Fruit fly (Drosophila melanogaster) whole organism, prepupa: ENCODE results near the gene CG31262.

Experiments
- Blimp-1 ChIP-seq: fragments of 200-800 bp; sonication (Bioruptor generic); optimal IDR thresholded peaks from 3 replicates; lab custom pipeline; 2017; ENCODE audit warnings: missing biosample characterization, missing genetic modification characterization, mild to moderate bottlenecking, moderate library complexity, missing genetic modification reagents
- CG10631 ChIP-seq: fragments of 200-800 bp; sonication (Bioruptor generic); optimal IDR thresholded peaks from 2 replicates; lab custom pipeline; 2016; ENCODE audit warnings: missing biosample characterization, missing genetic modification characterization
- CG10669 ChIP-seq: fragments of 200-800 bp; sonication (Bioruptor generic); optimal IDR thresholded peaks from 3 replicates; lab custom pipeline; 2018; ENCODE audit warnings: missing biosample characterization, mild to moderate bottlenecking, missing genetic modification characterization, moderate library complexity
- CG11902 ChIP-seq: fragments of 200-800 bp; sonication (Bioruptor generic); optimal IDR thresholded peaks from 3 replicates; lab custom pipeline; 2016; ENCODE audit warnings: missing biosample characterization, missing genetic modification characterization
- CG15336 ChIP-seq: fragments of 200-800 bp; sonication (Bioruptor generic); IDR thresholded peaks from 2 replicates; pipeline ENCODE4 v1.3.6; 2022; ENCODE audit warnings: missing biosample characterization, missing genetic modification characterization
- CG1621 ChIP-seq: fragments of 200-800 bp; sonication (Bioruptor generic); optimal IDR thresholded peaks from 3 replicates; lab custom pipeline; 2018; ENCODE audit warnings: missing biosample characterization, mild to moderate bottlenecking, missing genetic modification characterization
- CG3032 ChIP-seq: fragments of 200-800 bp; optimal IDR thresholded peaks from 2 replicates; lab custom pipeline; 2019; ENCODE audit warnings: missing biosample characterization, mild to moderate bottlenecking, missing genetic modification characterization, moderate library complexity
- CG32006 ChIP-seq: fragments of 200-800 bp; sonication (Bioruptor generic); optimal IDR thresholded peaks from 3 replicates; lab custom pipeline; 2017; ENCODE audit warnings: missing biosample characterization, mild to moderate bottlenecking, missing genetic modification characterization
- CG34406 ChIP-seq: fragments of 200-800 bp; sonication (Bioruptor generic); optimal IDR thresholded peaks from 3 replicates; lab custom pipeline; 2016; ENCODE audit warnings: missing biosample characterization, missing genetic modification characterization
- CG3919 ChIP-seq: fragments of 200-800 bp; sonication (Bioruptor generic); optimal IDR thresholded peaks from 3 replicates; lab custom pipeline; 2016; ENCODE audit warnings: missing biosample characterization, missing genetic modification characterization
- CG6163 ChIP-seq: fragments of 200-800 bp; sonication (Bioruptor generic); IDR thresholded peaks from 3 replicates; pipeline ENCODE4 v1.3.6; 2022; ENCODE audit warnings: missing biosample characterization, missing genetic modification characterization
- CG6276 ChIP-seq: fragments of 200-800 bp; sonication (Bioruptor generic); optimal IDR thresholded peaks from 2 replicates; lab custom pipeline; 2017; ENCODE audit warnings: missing biosample characterization, mild to moderate bottlenecking, missing genetic modification characterization
- CG7368 ChIP-seq: fragments of 200-800 bp; sonication (Bioruptor generic); optimal IDR thresholded peaks from 3 replicates; lab custom pipeline; 2016; ENCODE audit warnings: missing biosample characterization, missing genetic modification characterization
- CG8119 ChIP-seq: fragments of 200-800 bp; sonication (Bioruptor generic); IDR thresholded peaks from 3 replicates; pipeline ENCODE4 v1.3.6; 2022; ENCODE audit warnings: missing biosample characterization, missing genetic modification characterization
- CG8319 ChIP-seq: fragments of 200-800 bp; sonication (Bioruptor generic); optimal IDR thresholded peaks from 3 replicates; lab custom pipeline; 2016; ENCODE audit warnings: missing biosample characterization, missing genetic modification characterization
- CG8632 ChIP-seq: fragments of 200-800 bp; sonication (Bioruptor generic); optimal IDR thresholded peaks from 3 replicates; lab custom pipeline; 2016; ENCODE audit warnings: missing biosample characterization, missing genetic modification characterization
- CG9139 ChIP-seq: fragments of 200-800 bp; sonication (Bioruptor generic); optimal IDR thresholded peaks from 3 replicates; lab custom pipeline; 2017; ENCODE audit warnings: missing biosample characterization, mild to moderate bottlenecking, missing genetic modification characterization
- Eip75B ChIP-seq: fragments of 200-800 bp; sonication (Bioruptor generic); optimal IDR thresholded peaks from 3 replicates; lab custom pipeline; 2016; ENCODE audit warnings: missing biosample characterization, missing genetic modification characterization
- Eip78C ChIP-seq: fragments of 200-800 bp; sonication (Bioruptor generic); peaks from one replicate; lab custom pipeline; 2016; ENCODE audit warnings: missing biosample characterization, missing genetic modification characterization
- Ets21C ChIP-seq: fragments of 200-800 bp; sonication (Bioruptor generic); optimal IDR thresholded peaks from 3 replicates; lab custom pipeline; 2016; ENCODE audit warnings: missing biosample characterization, missing genetic modification characterization
- Ets96B ChIP-seq: fragments of 200-800 bp; optimal IDR thresholded peaks from 2 replicates; lab custom pipeline; 2019; ENCODE audit warnings: missing biosample characterization, mild to moderate bottlenecking, missing genetic modification characterization, moderate library complexity
- Hr38 ChIP-seq: sonication (Bioruptor generic); optimal IDR thresholded peaks from 2 replicates; lab custom pipeline; 2016; ENCODE audit warnings: missing biosample characterization, missing genetic modification characterization
- Hr39 ChIP-seq: fragments of 200-800 bp; sonication (Bioruptor generic); optimal IDR thresholded peaks from 2 replicates; lab custom pipeline; 2016; ENCODE audit warnings: missing biosample characterization, missing genetic modification characterization
- Hr4 ChIP-seq: fragments of 200-800 bp; sonication (Bioruptor generic); optimal IDR thresholded peaks from 3 replicates; lab custom pipeline; 2016; ENCODE audit warnings: missing biosample characterization, missing genetic modification characterization
- Lpt ChIP-seq: fragments of 200-800 bp; sonication (Bioruptor generic); optimal IDR thresholded peaks from 3 replicates; lab custom pipeline; 2016; ENCODE audit warnings: missing biosample characterization, missing genetic modification characterization
- Met ChIP-seq: fragments of 200-800 bp; sonication (Bioruptor generic); optimal IDR thresholded peaks from 3 replicates; lab custom pipeline; 2016; ENCODE audit warnings: missing biosample characterization, missing genetic modification characterization
- OdsH ChIP-seq: fragments of 200-800 bp; sonication (Bioruptor generic); optimal IDR thresholded peaks from 3 replicates; lab custom pipeline; 2016; ENCODE audit warnings: missing biosample characterization, missing genetic modification characterization
- Smox ChIP-seq: fragments of 200-800 bp; sonication (Bioruptor generic); optimal IDR thresholded peaks from 3 replicates; lab custom pipeline; 2016; ENCODE audit warnings: missing biosample characterization, missing genetic modification characterization
- Sox102F ChIP-seq: fragments of 200-800 bp; sonication (Bioruptor generic); optimal IDR thresholded peaks from 2 replicates; lab custom pipeline; 2016; ENCODE audit warnings: missing biosample characterization, mild to moderate bottlenecking, missing genetic modification characterization
- Sox14 ChIP-seq: fragments of 200-800 bp; sonication (Bioruptor generic); optimal IDR thresholded peaks from 3 replicates; lab custom pipeline; 2016; ENCODE audit warnings: missing biosample characterization, missing genetic modification characterization
- achi ChIP-seq: fragments of 200-800 bp; sonication (Bioruptor generic); optimal IDR thresholded peaks from 3 replicates; lab custom pipeline; 2016; ENCODE audit warnings: missing biosample characterization, missing genetic modification characterization
- dac ChIP-seq: fragments of 200-800 bp; sonication (Bioruptor generic); optimal IDR thresholded peaks from 2 replicates; lab custom pipeline; 2017; ENCODE audit warnings: missing biosample characterization, mild to moderate bottlenecking, missing genetic modification characterization
- dsx ChIP-seq: fragments of 200-800 bp; optimal IDR thresholded peaks from 3 replicates; lab custom pipeline; 2019; ENCODE audit warnings: missing biosample characterization, mild to moderate bottlenecking, missing genetic modification characterization, moderate library complexity; ENCODE audit not compliant: poor library complexity, severe bottlenecking
- eg ChIP-seq: fragments of 200-800 bp; sonication (Bioruptor generic); IDR thresholded peaks from 3 replicates; pipeline ENCODE4 v1.3.6; 2022; ENCODE audit warnings: missing biosample characterization, missing genetic modification characterization
- fd59A ChIP-seq: fragments of 200-800 bp; sonication (Bioruptor generic); optimal IDR thresholded peaks from 2 replicates; lab custom pipeline; 2017; ENCODE audit warnings: missing biosample characterization, mild to moderate bottlenecking, missing genetic modification characterization, missing genetic modification reagents
- fd85E ChIP-seq: fragments of 200-800 bp; sonication (Bioruptor generic); optimal IDR thresholded peaks from 3 replicates; lab custom pipeline; 2016; ENCODE audit warnings: missing biosample characterization, missing genetic modification characterization
- fkh ChIP-seq: fragments of 200-800 bp; sonication (Bioruptor generic); optimal IDR thresholded peaks from 3 replicates; lab custom pipeline; 2017; ENCODE audit warnings: missing biosample characterization, mild to moderate bottlenecking, missing genetic modification characterization, moderate library complexity
- lz ChIP-seq: fragments of 200-800 bp; sonication (Bioruptor generic); optimal IDR thresholded peaks from 3 replicates; lab custom pipeline; 2016; ENCODE audit warnings: missing biosample characterization, missing genetic modification characterization
- net ChIP-seq: fragments of 200-800 bp; sonication (Bioruptor generic); optimal IDR thresholded peaks from 3 replicates; lab custom pipeline; 2016; ENCODE audit warnings: missing biosample characterization, missing genetic modification characterization
- spab ChIP-seq: fragments of 200-800 bp; sonication (Bioruptor generic); optimal IDR thresholded peaks from 2 replicates; lab custom pipeline; 2017; ENCODE audit warnings: missing biosample characterization, mild to moderate bottlenecking, missing genetic modification characterization, missing genetic modification reagents
- ss ChIP-seq, 2 experiments: fragments of 200-800 bp; sonication (Bioruptor generic); optimal IDR thresholded peaks; 2 replicates in 1 of 2; 3 replicates in 1 of 2; lab custom pipeline; 2017 to 2018; ENCODE audit warnings: mild to moderate bottlenecking in 2 of 2, missing biosample characterization in 2 of 2, missing genetic modification characterization in 2 of 2, moderate library complexity in 1 of 2
- svp ChIP-seq: fragments of 200-800 bp; sonication (Bioruptor generic); peaks from one replicate; lab custom pipeline; 2016; ENCODE audit warnings: missing biosample characterization, missing genetic modification characterization
- topi ChIP-seq: fragments of 200-800 bp; sonication (Bioruptor generic); optimal IDR thresholded peaks from 3 replicates; lab custom pipeline; 2016; ENCODE audit warnings: missing biosample characterization, missing genetic modification characterization
- vri ChIP-seq: fragments of 200-800 bp; sonication (Bioruptor generic); optimal IDR thresholded peaks from 3 replicates; lab custom pipeline; 2016; ENCODE audit warnings: missing biosample characterization, mild to moderate bottlenecking, missing genetic modification characterization

CG31262 gene

DNA sequence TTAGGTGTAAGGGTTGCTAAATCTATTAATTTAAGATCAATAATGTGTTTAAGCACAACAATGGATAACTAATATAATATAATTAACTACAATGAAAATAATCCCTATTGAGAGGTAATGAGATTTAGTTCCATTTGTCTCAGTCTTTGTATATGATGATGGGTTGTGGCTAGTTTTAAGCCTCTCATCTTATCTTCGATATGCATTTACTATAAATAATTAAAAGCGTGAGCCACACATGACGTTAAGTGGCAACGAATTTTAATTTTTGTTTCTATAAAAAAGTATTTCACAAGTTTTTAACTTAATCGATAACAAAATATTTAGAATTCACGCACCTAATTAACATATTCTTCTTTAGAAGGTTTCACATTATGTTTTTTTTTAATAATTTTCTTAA is 28.4 kb upstream of the CG31262 start (continued):
- no peak for TF ChIP-seq Blimp-1 (GFP tag; lab: Kevin White, UChicago)
- TF ChIP-seq CG6163 = no peak
- no peak for TF ChIP-seq Hr39

DNA sequence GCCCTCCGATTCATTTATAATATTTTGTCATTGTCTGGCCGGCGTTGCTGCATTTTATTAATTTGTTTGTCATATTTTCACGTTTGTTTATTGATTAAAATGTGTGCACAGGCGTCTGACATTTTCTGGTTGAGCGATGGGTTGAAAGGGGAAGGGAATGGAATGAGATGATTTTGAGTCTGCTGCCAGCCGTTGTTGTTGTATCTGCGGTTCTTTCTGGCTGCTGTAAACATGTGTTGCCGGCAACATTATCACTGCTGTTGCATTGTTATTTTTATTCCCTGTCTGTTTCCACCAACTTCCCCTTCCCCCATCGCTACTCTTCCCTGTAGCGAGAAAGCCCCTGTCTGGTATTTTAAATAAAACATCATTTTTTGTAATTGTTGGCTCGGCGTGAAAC is 26.4 kb upstream of the CG31262 start:
- TF ChIP-seq CG11902 (GFP tag; lab: Kevin White, UChicago) (no peak), CG3032 (tag; lab: Kevin White, UChicago) (no peak), fd59A (GFP tag; lab: Kevin White, UChicago) (no peak), CG10631 (no peak)

- TF ChIP-seq Eip78C (GFP tag; lab: Kevin White, UChicago) = peak; percentile 24
- no peak for TF ChIP-seq Ets96B (tag; lab: Kevin White, UChicago)
Measured at dm6 chr3R:17247699-17248098, 24.8 kb upstream of the CG31262 start.

- TF ChIP-seq spab (GFP tag; lab: Kevin White, UChicago) (no peak), vri (GFP tag; lab: Kevin White, UChicago) (no peak), eg (GFP tag; lab: Robert Waterston, UW) (no peak), CG6163 (no peak), lz (GFP tag; lab: Kevin White, UChicago) (no peak), ss (GFP tag; optimal IDR thresholded peaks at IDR 0.05; lab: Kevin White, UChicago) (no peak), Eip75B (GFP tag; lab: Kevin White, UChicago) (no peak), achi (GFP tag; lab: Kevin White, UChicago) (no peak)
Measured at dm6 chr3R:17236936-17237335, 14.1 kb upstream of the CG31262 start.

DNA sequence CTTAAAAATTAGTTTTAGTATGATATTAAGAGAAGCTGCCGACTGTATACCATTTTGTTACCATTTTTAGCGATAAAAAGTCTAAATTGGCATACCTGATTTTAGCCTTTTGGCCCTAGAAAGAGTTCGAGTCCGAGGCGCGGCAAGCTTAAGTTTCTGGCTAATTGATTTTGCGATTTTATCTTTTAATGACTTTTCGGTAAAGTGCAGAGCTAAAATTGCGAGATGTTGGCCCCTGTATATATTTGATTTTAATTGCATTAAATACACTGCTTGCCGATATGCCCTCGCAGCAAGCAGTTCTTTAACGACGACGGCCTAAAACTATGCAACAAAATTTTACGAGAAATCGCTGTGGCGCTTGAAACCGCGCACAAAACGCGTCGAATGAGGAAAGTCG is 8.7 kb upstream of the CG31262 start:
- peak; percentile 64 for TF ChIP-seq Hr39
- TF ChIP-seq Ets21C = peak; percentile 37
- TF ChIP-seq Eip75B (GFP tag; lab: Kevin White, UChicago) = no peak
- TF ChIP-seq CG15336 (GFP tag; lab: Robert Waterston, UW) = no peak
- TF ChIP-seq Smox (GFP tag; lab: Kevin White, UChicago) = peak; percentile 17
- peak; percentile 44 for TF ChIP-seq CG3919 (GFP tag; lab: Kevin White, UChicago)
- no peak for TF ChIP-seq Lpt (GFP tag; lab: Kevin White, UChicago)
- TF ChIP-seq CG8319 (GFP tag; lab: Kevin White, UChicago) = no peak
- TF ChIP-seq net = no peak
- TF ChIP-seq fkh (GFP tag; lab: Kevin White, UChicago) = no peak
- no peak for TF ChIP-seq CG1621 (tag; lab: Kevin White, UChicago)
- peak; percentile 11 for TF ChIP-seq achi (GFP tag; lab: Kevin White, UChicago)
- TF ChIP-seq svp (GFP tag; lab: Kevin White, UChicago) = peak; percentile 64
- TF ChIP-seq CG7368 (GFP tag; lab: Kevin White, UChicago) = no peak
- peak; percentile 50 for TF ChIP-seq Hr4
- no peak for TF ChIP-seq vri (GFP tag; lab: Kevin White, UChicago)
- TF ChIP-seq CG9139 = no peak
- no peak for TF ChIP-seq dsx (GFP tag; lab: Kevin White, UChicago)
- TF ChIP-seq topi = peak; percentile 46
- no peak for TF ChIP-seq dac (GFP tag; lab: Kevin White, UChicago)
- TF ChIP-seq CG8119 (GFP tag; lab: Robert Waterston, UW) = no peak
- TF ChIP-seq Eip78C (GFP tag; lab: Kevin White, UChicago) = peak; percentile 73
- no peak for TF ChIP-seq CG34406 (GFP tag; lab: Kevin White, UChicago)
- no peak for TF ChIP-seq Sox102F (GFP tag; lab: Kevin White, UChicago)
- peak; percentile 0 for TF ChIP-seq CG10669
- TF ChIP-seq fd59A (GFP tag; lab: Kevin White, UChicago) = no peak
- peak; percentile 17 for TF ChIP-seq CG8632 (GFP tag; lab: Kevin White, UChicago)
- no peak for TF ChIP-seq CG6276 (GFP tag; lab: Kevin White, UChicago)
- TF ChIP-seq CG11902 (GFP tag; lab: Kevin White, UChicago) = no peak
- TF ChIP-seq Met (GFP tag; lab: Kevin White, UChicago) = peak; percentile 29
- peak; percentile 47 for TF ChIP-seq CG32006 (GFP tag; lab: Kevin White, UChicago)
- peak; percentile 56 for TF ChIP-seq OdsH (GFP tag; lab: Kevin White, UChicago)
- TF ChIP-seq Hr38 (GFP tag; lab: Kevin White, UChicago) = no peak
- TF ChIP-seq fd85E = no peak
- peak; percentile 6 for TF ChIP-seq Sox14 (GFP tag; lab: Kevin White, UChicago)
- TF ChIP-seq Blimp-1 (GFP tag; lab: Kevin White, UChicago) = no peak
